Worm (Caenorhabditis elegans): ENCODE measurements around the gene fbxc-21.

DNA sequence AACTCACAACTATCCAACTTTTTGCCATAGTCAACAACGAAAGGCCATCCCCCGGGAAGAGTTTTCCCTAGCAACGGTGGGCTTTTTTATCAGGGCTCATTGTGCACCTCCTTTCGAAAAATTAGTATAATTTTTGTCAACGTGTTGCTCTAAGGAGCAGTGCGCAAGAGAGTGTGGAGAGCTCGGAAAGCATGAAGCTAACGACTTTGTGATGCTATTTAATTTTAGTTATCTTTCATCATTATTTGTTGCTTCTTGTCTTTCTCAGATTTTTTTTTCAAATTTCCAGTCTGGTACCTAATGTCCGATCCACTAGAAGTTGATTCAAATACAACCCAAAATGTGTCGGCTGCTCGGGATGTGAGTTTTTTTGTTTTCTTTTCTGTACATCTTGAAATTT is 37.4 kb upstream of the fbxc-21 start, which contains the start of gene ceh-81:
- TF ChIP-seq cog-1 (tag; optimal IDR thresholded peaks at IDR 0.05) (no peak), ztf-23 (GFP tag; IDR thresholded peaks at IDR 0.05) (no peak), tab-1 (GFP tag; IDR thresholded peaks at IDR 0.05) (no peak), flt-1 (GFP tag; IDR thresholded peaks at IDR 0.05) (no peak)

Data from whole organism, midembryonic.